Fruit fly (Drosophila melanogaster): Measurements from ENCODE around the gene Septin2.

Septin2 gene

dm6 chr3R:20550632-20551486 lies 37.3 kb downstream of the Septin2 start (continued):
- TF ChIP-seq CG4318 (GFP tag; optimal IDR thresholded peaks at IDR 0.05): no peak
- peak; percentile 43 for TF ChIP-seq CG6808 (GFP tag; optimal IDR thresholded peaks at IDR 0.05)
- peak; percentile 35 for TF ChIP-seq esn (GFP tag; optimal IDR thresholded peaks at IDR 0.05)
- peak; percentile 24 for TF ChIP-seq CG11762 (GFP tag; optimal IDR thresholded peaks at IDR 0.05; ENCODE audit: insufficient read depth)
- peak; percentile 51; the same call in 2 of the 3 replicates for TF ChIP-seq CG8119 (GFP tag; IDR thresholded peaks at IDR 0.05)
- no peak for TF ChIP-seq CG1621 (tag; optimal IDR thresholded peaks at IDR 0.05)
- TF ChIP-seq CG6163 (GFP tag; IDR thresholded peaks at IDR 0.05): peak; percentile 45; the same call in 2 of the 3 replicates
- TF ChIP-seq ss (GFP tag; optimal IDR thresholded peaks at IDR 0.05): peak; percentile 38 to 64
- TF ChIP-seq Gug (GFP tag; IDR thresholded peaks at IDR 0.05): no peak
- TF ChIP-seq Ets96B (tag; optimal IDR thresholded peaks at IDR 0.05): peak; percentile 28
- TF ChIP-seq achi (GFP tag; optimal IDR thresholded peaks at IDR 0.05): peak; percentile 16
- TF ChIP-seq Eip93F (GFP tag; optimal IDR thresholded peaks at IDR 0.05): no peak
- no peak for TF ChIP-seq CG10631 (GFP tag; optimal IDR thresholded peaks at IDR 0.05)
- no peak for TF ChIP-seq Eip75B (GFP tag; optimal IDR thresholded peaks at IDR 0.05)
- no peak for TF ChIP-seq Hr38 (GFP tag; optimal IDR thresholded peaks at IDR 0.05)
- TF ChIP-seq CG15336 (GFP tag; IDR thresholded peaks at IDR 0.05): peak; percentile 52; the same call in 1 of the 2 replicates
- TF ChIP-seq spab (GFP tag; optimal IDR thresholded peaks at IDR 0.05): peak; percentile 25
- TF ChIP-seq CG6854 (GFP tag; optimal IDR thresholded peaks at IDR 0.05): peak; percentile 38
- peak; percentile 79 for TF ChIP-seq vri (GFP tag; optimal IDR thresholded peaks at IDR 0.05)
- no peak for TF ChIP-seq CG6792 (GFP tag; optimal IDR thresholded peaks at IDR 0.05)
- peak; percentile 51 for TF ChIP-seq dsx (GFP tag; optimal IDR thresholded peaks at IDR 0.05; ENCODE audit: poor library complexity, severe bottlenecking)
- no peak for TF ChIP-seq CG10669 (GFP tag; optimal IDR thresholded peaks at IDR 0.05)
- TF ChIP-seq CG8319 (GFP tag; optimal IDR thresholded peaks at IDR 0.05): no peak
- peak; percentile 99 for TF ChIP-seq fkh (GFP tag; optimal IDR thresholded peaks at IDR 0.05)
- no peak for TF ChIP-seq CG32006 (GFP tag; optimal IDR thresholded peaks at IDR 0.05)
- TF ChIP-seq CG3032 (tag; optimal IDR thresholded peaks at IDR 0.05): no peak
- TF ChIP-seq Eip78C (GFP tag): peak; percentile 78
- TF ChIP-seq CG3919 (GFP tag; optimal IDR thresholded peaks at IDR 0.05): peak; percentile 13
- TF ChIP-seq fd85E (GFP tag; optimal IDR thresholded peaks at IDR 0.05): no peak
- peak; percentile 68 for TF ChIP-seq eg (GFP tag; IDR thresholded peaks at IDR 0.05)
- no peak for TF ChIP-seq fd59A (GFP tag; optimal IDR thresholded peaks at IDR 0.05)
- no peak for TF ChIP-seq salr (GFP tag; optimal IDR thresholded peaks at IDR 0.05)

dm6 chr3R:20549855-20550603 lies 38.1 kb downstream of the Septin2 start:
- TF ChIP-seq pdm3 (GFP tag; optimal IDR thresholded peaks at IDR 0.05) (peak; percentile 84), achi (GFP tag; optimal IDR thresholded peaks at IDR 0.05) (peak; percentile 91), svp (GFP tag) (peak; percentile 84), Ets21C (GFP tag; optimal IDR thresholded peaks at IDR 0.05) (peak; percentile 30), lz (GFP tag; optimal IDR thresholded peaks at IDR 0.05) (peak; percentile 71), spab (GFP tag; optimal IDR thresholded peaks at IDR 0.05) (peak; percentile 78), CG8319 (GFP tag; optimal IDR thresholded peaks at IDR 0.05) (peak; percentile 87), CG8632 (GFP tag; optimal IDR thresholded peaks at IDR 0.05) (peak; percentile 89), CG9139 (GFP tag; optimal IDR thresholded peaks at IDR 0.05) (peak; percentile 74), eg (GFP tag; IDR thresholded peaks at IDR 0.05) (peak; percentile 80), OdsH (GFP tag; optimal IDR thresholded peaks at IDR 0.05) (peak; percentile 90), vri (GFP tag; optimal IDR thresholded peaks at IDR 0.05) (peak; percentile 74), CG32006 (GFP tag; optimal IDR thresholded peaks at IDR 0.05) (peak; percentile 90), CG8119 (GFP tag; IDR thresholded peaks at IDR 0.05) (peak; percentile 89), Gug (GFP tag; IDR thresholded peaks at IDR 0.05) (peak; percentile 72), CG6854 (GFP tag; optimal IDR thresholded peaks at IDR 0.05) (peak; percentile 63), ss (GFP tag; optimal IDR thresholded peaks at IDR 0.05) (peak; percentile 67 to 88), Blimp-1 (GFP tag; optimal IDR thresholded peaks at IDR 0.05) (peak; percentile 64), CG3919 (GFP tag; optimal IDR thresholded peaks at IDR 0.05) (peak; percentile 92), Ets96B (tag; optimal IDR thresholded peaks at IDR 0.05) (peak; percentile 91), dac (GFP tag; optimal IDR thresholded peaks at IDR 0.05) (peak; percentile 77), Hr4 (GFP tag; optimal IDR thresholded peaks at IDR 0.05) (peak; percentile 79), CG31627 (GFP tag; optimal IDR thresholded peaks at IDR 0.05) (peak; percentile 75), CG3032 (tag; optimal IDR thresholded peaks at IDR 0.05) (peak; percentile 89), CG1621 (tag; optimal IDR thresholded peaks at IDR 0.05) (peak; percentile 81), Sox102F (GFP tag; optimal IDR thresholded peaks at IDR 0.05) (peak; percentile 71), Sox14 (GFP tag; optimal IDR thresholded peaks at IDR 0.05) (peak; percentile 75), CG6792 (GFP tag; optimal IDR thresholded peaks at IDR 0.05) (peak; percentile 83)
